Fruit fly (Drosophila melanogaster) whole organism, embryonic: Measurements from ENCODE around the gene CG46427.
A peak's percentile ranks its signal among the peaks of the same experiment; 100 is the strongest.

Experiments
- CG10147 ChIP-seq: fragments of 200-800 bp; sonication (Bioruptor generic); optimal IDR thresholded peaks from 2 replicates; lab custom pipeline; 2019; ENCODE audit warnings: missing biosample characterization, mild to moderate bottlenecking, missing genetic modification characterization, moderate library complexity
- CG10274 ChIP-seq: fragments of 200-800 bp; sonication (Bioruptor generic); optimal IDR thresholded peaks from 3 replicates; lab custom pipeline; 2017; ENCODE audit warnings: missing biosample characterization, mild to moderate bottlenecking, missing genetic modification characterization
- CG10979 ChIP-seq: fragments of 200-800 bp; sonication (Bioruptor generic); optimal IDR thresholded peaks from 2 replicates; lab custom pipeline; 2018; ENCODE audit warnings: missing biosample characterization, mild to moderate bottlenecking, missing genetic modification characterization, moderate library complexity
- CG11504 ChIP-seq: fragments of 200-800 bp; sonication (Bioruptor generic); optimal IDR thresholded peaks from 3 replicates; lab custom pipeline; 2019; ENCODE audit warnings: missing biosample characterization, mild to moderate bottlenecking, missing genetic modification characterization, moderate library complexity
- CG12104 ChIP-seq: fragments of 200-800 bp; sonication (Bioruptor generic); optimal IDR thresholded peaks from 3 replicates; lab custom pipeline; 2016; ENCODE audit warnings: missing biosample characterization, missing genetic modification characterization
- CG12299 ChIP-seq: fragments of 200-800 bp; sonication (Bioruptor generic); optimal IDR thresholded peaks from 2 replicates; lab custom pipeline; 2018; ENCODE audit warnings: missing biosample characterization, mild to moderate bottlenecking, missing genetic modification characterization
- CG13775 ChIP-seq: fragments of 200-800 bp; sonication (Bioruptor generic); optimal IDR thresholded peaks from 3 replicates; lab custom pipeline; 2017; ENCODE audit warnings: missing biosample characterization, mild to moderate bottlenecking, missing genetic modification characterization
- CG15479 ChIP-seq: fragments of 200-800 bp; sonication (Bioruptor generic); optimal IDR thresholded peaks from 3 replicates; lab custom pipeline; 2019; ENCODE audit warnings: missing biosample characterization, mild to moderate bottlenecking, missing genetic modification characterization, moderate library complexity
- CG17568 ChIP-seq: fragments of 200-800 bp; sonication (Bioruptor generic); optimal IDR thresholded peaks from 2 replicates; lab custom pipeline; 2018; ENCODE audit warnings: missing biosample characterization, mild to moderate bottlenecking, missing genetic modification characterization, moderate library complexity
- CG1832 ChIP-seq: fragments of 200-800 bp; sonication (Bioruptor generic); optimal IDR thresholded peaks from 2 replicates; lab custom pipeline; 2017; ENCODE audit warnings: missing biosample characterization, mild to moderate bottlenecking, missing genetic modification characterization, inconsistent platforms
- CG2199 ChIP-seq: fragments of 200-800 bp; sonication (Bioruptor generic); IDR thresholded peaks from 3 replicates; pipeline ENCODE4 v1.3.6; 2022; ENCODE audit warnings: missing biosample characterization, missing genetic modification characterization
- CG30020 ChIP-seq: fragments of 200-800 bp; optimal IDR thresholded peaks from 2 replicates; lab custom pipeline; 2019; ENCODE audit warnings: missing biosample characterization, mild to moderate bottlenecking, missing genetic modification characterization, moderate library complexity
- CG30431 ChIP-seq: fragments of 200-800 bp; sonication (Bioruptor generic); optimal IDR thresholded peaks from 2 replicates; lab custom pipeline; 2017; ENCODE audit warnings: missing biosample characterization, missing genetic modification characterization
- CG3065 ChIP-seq: fragments of 200-800 bp; sonication (Bioruptor generic); optimal IDR thresholded peaks from 2 replicates; lab custom pipeline; 2016; ENCODE audit warnings: missing biosample characterization, missing genetic modification characterization
- CG31224 ChIP-seq: fragments of 200-800 bp; sonication (Bioruptor generic); IDR thresholded peaks from 2 replicates; pipeline ENCODE4 v1.3.6; 2022; ENCODE audit warnings: missing biosample characterization, missing genetic modification characterization
- CG3726 ChIP-seq: fragments of 200-800 bp; sonication (Bioruptor generic); IDR thresholded peaks from 3 replicates; pipeline ENCODE4, ENCODE4 v1.3.6; 2022; ENCODE audit warnings: missing biosample characterization, missing genetic modification characterization
- CG4328 ChIP-seq: fragments of 200-800 bp; sonication (Bioruptor generic); optimal IDR thresholded peaks from 3 replicates; lab custom pipeline; 2017; ENCODE audit warnings: missing biosample characterization, missing genetic modification reagents, missing genetic modification characterization
- CG43689 ChIP-seq: fragments of 200-800 bp; sonication (Bioruptor generic); IDR thresholded peaks from 2 replicates; pipeline ENCODE4 v1.3.6; 2022; ENCODE audit warnings: missing biosample characterization, missing genetic modification characterization
- CG5953 ChIP-seq: fragments of 200-800 bp; sonication (Bioruptor generic); IDR thresholded peaks from 2 replicates; pipeline ENCODE4 v1.3.6; 2022; ENCODE audit warnings: missing biosample characterization, missing genetic modification characterization
- CG6272 ChIP-seq: fragments of 200-800 bp; sonication (Bioruptor generic); IDR thresholded peaks from 2 replicates; pipeline ENCODE4 v1.3.6; 2022; ENCODE audit warnings: missing biosample characterization, missing genetic modification characterization
- CG8388 ChIP-seq: fragments of 200-800 bp; sonication (Bioruptor generic); optimal IDR thresholded peaks from 2 replicates; lab custom pipeline; 2019; ENCODE audit warnings: missing biosample characterization, mild to moderate bottlenecking, missing genetic modification characterization, moderate library complexity
- CG9215 ChIP-seq: fragments of 200-800 bp; sonication (Bioruptor generic); IDR thresholded peaks from 2 replicates; pipeline ENCODE4 v1.3.6; 2022; ENCODE audit warnings: missing biosample characterization, missing genetic modification characterization
- CoRest ChIP-seq: fragments of 200-800 bp; sonication (Bioruptor generic); optimal IDR thresholded peaks from 3 replicates; lab custom pipeline; 2018; ENCODE audit warnings: missing biosample characterization, mild to moderate bottlenecking, missing genetic modification characterization, moderate library complexity
- Dbx ChIP-seq: fragments of 200-800 bp; sonication (Bioruptor generic); IDR thresholded peaks from 3 replicates; pipeline ENCODE4 v1.3.6; 2022; ENCODE audit warnings: missing biosample characterization, missing genetic modification characterization
- Dip2 ChIP-seq: fragments of 200-800 bp; sonication (Bioruptor generic); IDR thresholded peaks from 2 replicates; pipeline ENCODE4 v1.3.6; 2022; ENCODE audit warnings: missing biosample characterization, missing genetic modification characterization
- H2.0 ChIP-seq: fragments of 200-800 bp; sonication (Bioruptor generic); IDR thresholded peaks from 2 replicates; pipeline ENCODE4 v1.3.6; 2022; ENCODE audit warnings: missing biosample characterization, missing genetic modification characterization
- HLHmδ ChIP-seq: fragments of 200-800 bp; sonication (Bioruptor generic); optimal IDR thresholded peaks from 2 replicates; lab custom pipeline; 2018; ENCODE audit warnings: missing biosample characterization, mild to moderate bottlenecking, missing genetic modification characterization, moderate library complexity
- Hand ChIP-seq: fragments of 200-800 bp; sonication (Bioruptor generic); optimal IDR thresholded peaks from 2 replicates; lab custom pipeline; 2017; ENCODE audit warnings: mild to moderate bottlenecking, missing biosample characterization, missing genetic modification reagents, missing genetic modification characterization
- Hr51 ChIP-seq, 2 experiments: fragments of 200-800 bp; sonication (Bioruptor generic); optimal IDR thresholded peaks; 2 replicates in 1 of 2; 3 replicates in 1 of 2; lab custom pipeline; 2016 to 2018; ENCODE audit warnings: missing biosample characterization in 2 of 2, missing genetic modification characterization in 2 of 2, mild to moderate bottlenecking in 1 of 2, moderate library complexity in 1 of 2
- Hsf ChIP-seq: fragments of 200-800 bp; sonication (Bioruptor generic); optimal IDR thresholded peaks from 3 replicates; lab custom pipeline; 2016; ENCODE audit warnings: missing biosample characterization, missing genetic modification characterization
- Ptx1 ChIP-seq: fragments of 200-800 bp; sonication (Bioruptor generic); IDR thresholded peaks from 2 replicates; pipeline ENCODE4 v1.3.6; 2022; ENCODE audit warnings: missing biosample characterization, missing genetic modification characterization
- Sin3A ChIP-seq: fragments of >200 bp; optimal IDR thresholded peaks from 2 replicates; lab custom pipeline; 2018
- Six4 ChIP-seq: fragments of 200-800 bp; sonication (Bioruptor generic); optimal IDR thresholded peaks from 2 replicates; lab custom pipeline; 2016; ENCODE audit warnings: missing biosample characterization, missing genetic modification characterization
- Sry-δ ChIP-seq: fragments of 200-800 bp; sonication (Bioruptor generic); optimal IDR thresholded peaks from 2 replicates; lab custom pipeline; 2016; ENCODE audit warnings: missing biosample characterization, missing genetic modification characterization
- Trl ChIP-seq, 3 experiments: fragments of >200 bp in 2 of 3; fragments of 200-800 bp in 1 of 3; sonication (Bioruptor generic) in 1 of 3; optimal IDR thresholded peaks; 2 replicates in 1 of 3; 3 replicates in 2 of 3; lab custom pipeline; 2016 to 2017; ENCODE audit warnings: missing biosample characterization in 1 of 3, missing genetic modification characterization in 1 of 3
- Vsx1 ChIP-seq: fragments of 200-800 bp; sonication (Bioruptor generic); optimal IDR thresholded peaks from 2 replicates; lab custom pipeline; 2017; ENCODE audit warnings: missing biosample characterization, mild to moderate bottlenecking, missing genetic modification characterization, missing genetic modification reagents
- amos ChIP-seq: fragments of 200-800 bp; sonication (Bioruptor generic); IDR thresholded peaks from 2 replicates; pipeline ENCODE4 v1.3.6; 2022; ENCODE audit warnings: missing biosample characterization, missing genetic modification characterization; ENCODE audit not compliant: partially characterized antibody
- ara ChIP-seq: fragments of 200-800 bp; sonication (Bioruptor generic); IDR thresholded peaks from 2 replicates; pipeline ENCODE4 v1.3.6; 2022; ENCODE audit warnings: missing biosample characterization, missing genetic modification characterization
- bowl ChIP-seq: fragments of 200-800 bp; sonication (Bioruptor generic); IDR thresholded peaks from 2 replicates; pipeline ENCODE4 v1.3.6; 2022; ENCODE audit warnings: missing biosample characterization, missing genetic modification characterization
- chn ChIP-seq: fragments of 200-800 bp; sonication (Bioruptor generic); optimal IDR thresholded peaks from 2 replicates; lab custom pipeline; 2016; ENCODE audit warnings: missing biosample characterization, missing genetic modification characterization
- crp ChIP-seq, 2 experiments: fragments of 200-800 bp; sonication (Bioruptor generic); optimal IDR thresholded peaks; 2 replicates in 1 of 2; 3 replicates in 1 of 2; lab custom pipeline; 2017; ENCODE audit warnings: missing biosample characterization in 2 of 2, missing genetic modification characterization in 2 of 2, mild to moderate bottlenecking in 1 of 2, moderate library complexity in 1 of 2
- dan ChIP-seq: fragments of 200-800 bp; sonication (Bioruptor generic); IDR thresholded peaks from 2 replicates; pipeline ENCODE4 v1.3.6; 2022; ENCODE audit warnings: missing biosample characterization, missing genetic modification characterization
- gsb ChIP-seq: fragments of 200-800 bp; sonication (Bioruptor generic); IDR thresholded peaks from 2 replicates; pipeline ENCODE4 v1.3.6; 2022; ENCODE audit warnings: missing biosample characterization, missing genetic modification characterization
- gsb-n ChIP-seq: fragments of 200-800 bp; sonication (Bioruptor generic); optimal IDR thresholded peaks from 3 replicates; lab custom pipeline; 2018; ENCODE audit warnings: missing biosample characterization, mild to moderate bottlenecking, missing genetic modification characterization
- ham ChIP-seq: fragments of 200-800 bp; sonication (Bioruptor generic); IDR thresholded peaks from 2 replicates; pipeline ENCODE4 v1.3.6; 2022; ENCODE audit warnings: missing biosample characterization, missing genetic modification characterization
- lilli ChIP-seq: fragments of 200-800 bp; sonication (Bioruptor generic); optimal IDR thresholded peaks from 3 replicates; lab custom pipeline; 2016; ENCODE audit warnings: missing biosample characterization, missing genetic modification characterization
- sqz ChIP-seq: fragments of 200-800 bp; sonication (Bioruptor generic); optimal IDR thresholded peaks from 3 replicates; lab custom pipeline; 2018; ENCODE audit warnings: missing biosample characterization, mild to moderate bottlenecking, missing genetic modification characterization
- sr ChIP-seq: fragments of 200-800 bp; sonication (Bioruptor generic); IDR thresholded peaks from 3 replicates; pipeline ENCODE4 v1.3.6; 2022; ENCODE audit warnings: missing biosample characterization, missing genetic modification characterization
- twi ChIP-seq: fragments of 200-800 bp; optimal IDR thresholded peaks from 2 replicates; lab custom pipeline; 2019; ENCODE audit warnings: missing biosample characterization, mild to moderate bottlenecking, missing genetic modification characterization, moderate library complexity
- tx ChIP-seq: fragments of 200-800 bp; sonication (Bioruptor generic); optimal IDR thresholded peaks from 2 replicates; lab custom pipeline; 2016; ENCODE audit warnings: missing biosample characterization, missing genetic modification characterization
- vvl ChIP-seq: fragments of 200-800 bp; sonication (Bioruptor generic); IDR thresholded peaks from 2 replicates; pipeline ENCODE4 v1.3.6; 2022; ENCODE audit warnings: missing biosample characterization, missing genetic modification characterization
- wdn ChIP-seq: fragments of 200-800 bp; sonication (Bioruptor generic); IDR thresholded peaks from 2 replicates; pipeline ENCODE4 v1.3.6; 2022; ENCODE audit warnings: missing biosample characterization, missing genetic modification characterization

Gene CG46427

dm6 chr3R:12408160-12408559, 30.8 kb downstream of the CG46427 start, which contains the start of gene CG5196 (continued):
- TF ChIP-seq CG5953 (GFP tag; lab: Robert Waterston, UW), result no peak
- TF ChIP-seq CG30431 (GFP tag; lab: Kevin White, UChicago), result no peak
- TF ChIP-seq Six4 (GFP tag; lab: Kevin White, UChicago), result no peak
- no peak for TF ChIP-seq CG8388 (GFP tag; lab: Kevin White, UChicago)
- peak; percentile 11 for TF ChIP-seq lilli (GFP tag; lab: Kevin White, UChicago)
- no peak for TF ChIP-seq tx (GFP tag; lab: Kevin White, UChicago)
- TF ChIP-seq CG10274 (GFP tag; lab: Kevin White, UChicago), result no peak
- TF ChIP-seq wdn, result no peak
- TF ChIP-seq crp (GFP tag; optimal IDR thresholded peaks at IDR 0.05; lab: Kevin White, UChicago), result no peak
- peak; percentile 76 for TF ChIP-seq amos
- TF ChIP-seq Sin3A, result peak; percentile 29
- TF ChIP-seq Dip2, result no peak
- TF ChIP-seq gsb (GFP tag; lab: Robert Waterston, UW), result no peak
- TF ChIP-seq Ptx1 (GFP tag; lab: Robert Waterston, UW), result no peak
- peak; percentile 49 for TF ChIP-seq HLHmδ (GFP tag; lab: Kevin White, UChicago)
- no peak for TF ChIP-seq CG4328 (GFP tag; lab: Kevin White, UChicago)
- no peak for TF ChIP-seq CG15479
- no peak; the same call in 2 of the 3 replicates for TF ChIP-seq CG3726 (GFP tag; lab: Robert Waterston, UW)
- no peak for TF ChIP-seq Hsf (GFP tag; lab: Kevin White, UChicago)
- TF ChIP-seq CoRest (tag; lab: Kevin White, UChicago), result peak; percentile 5
- TF ChIP-seq dan (GFP tag; lab: Robert Waterston, UW), result no peak
- no peak for TF ChIP-seq H2.0
- TF ChIP-seq sqz, result no peak
- TF ChIP-seq CG30020, result peak; percentile 61
- TF ChIP-seq Trl (optimal IDR thresholded peaks at IDR 0.05; lab: Kevin White, UChicago), result no peak
- no peak for TF ChIP-seq Trl (GFP tag; optimal IDR thresholded peaks at IDR 0.05; lab: Kevin White, UChicago)
- no peak for TF ChIP-seq CG17568
- TF ChIP-seq ham (GFP tag; lab: Robert Waterston, UW), result no peak
- no peak for TF ChIP-seq CG13775 (GFP tag; lab: Kevin White, UChicago)
- no peak for TF ChIP-seq bowl (GFP tag; lab: Robert Waterston, UW)
- TF ChIP-seq gsb-n (tag; lab: Kevin White, UChicago), result peak; percentile 20
- TF ChIP-seq sr (GFP tag; lab: Robert Waterston, UW), result no peak
- TF ChIP-seq CG10147 (GFP tag; lab: Kevin White, UChicago), result peak; percentile 13
- TF ChIP-seq CG43689 (GFP tag; lab: Robert Waterston, UW), result no peak
- TF ChIP-seq ara (GFP tag; lab: Robert Waterston, UW), result no peak
- no peak for TF ChIP-seq CG11504 (tag; lab: Kevin White, UChicago)
- TF ChIP-seq CG2199 (GFP tag; lab: Robert Waterston, UW), result no peak
- no peak for TF ChIP-seq CG31224 (GFP tag; lab: Robert Waterston, UW)
- TF ChIP-seq CG9215, result no peak
- TF ChIP-seq Sry-δ, result peak; percentile 56
- no peak for TF ChIP-seq twi (tag; lab: Kevin White, UChicago)
- no peak for TF ChIP-seq CG12104 (GFP tag; lab: Kevin White, UChicago)
- peak; percentile 24 for TF ChIP-seq CG12299 (tag; lab: Kevin White, UChicago)
- peak; percentile 31 for TF ChIP-seq Vsx1 (GFP tag; lab: Kevin White, UChicago)
- TF ChIP-seq CG10979 (tag; lab: Kevin White, UChicago), result peak; percentile 11
- no peak for TF ChIP-seq chn (GFP tag; lab: Kevin White, UChicago)
- TF ChIP-seq Dbx, result no peak
- TF ChIP-seq CG3065, result no peak
- TF ChIP-seq CG6272, result no peak
- no peak for TF ChIP-seq Hand (GFP tag; lab: Kevin White, UChicago)
- peak; percentile 44; the same call in 1 of the 2 replicates for TF ChIP-seq vvl
- no peak for TF ChIP-seq Hr51 (GFP tag; optimal IDR thresholded peaks at IDR 0.05; lab: Kevin White, UChicago)
- no peak for TF ChIP-seq CG1832 (GFP tag; lab: Kevin White, UChicago)
